Fruit fly (Drosophila melanogaster) whole organism, embryonic: ENCODE results near the gene bib.

Source experiments
- CG11456 ChIP-seq: fragments of 200-800 bp; sonication (Bioruptor generic); IDR thresholded peaks from 3 replicates; pipeline ENCODE4 v1.3.6; 2022; ENCODE audit warnings: missing biosample characterization, missing genetic modification characterization
- CG11696 ChIP-seq: fragments of 200-800 bp; sonication (Bioruptor generic); IDR thresholded peaks from 2 replicates; pipeline ENCODE4 v1.3.6; 2022; ENCODE audit warnings: missing biosample characterization, missing genetic modification characterization
- CG12104 ChIP-seq: fragments of 200-800 bp; sonication (Bioruptor generic); optimal IDR thresholded peaks from 3 replicates; lab custom pipeline; 2016; ENCODE audit warnings: missing biosample characterization, missing genetic modification characterization
- CG13296 ChIP-seq: fragments of 200-800 bp; sonication (Bioruptor generic); optimal IDR thresholded peaks from 3 replicates; lab custom pipeline; 2018; ENCODE audit warnings: missing biosample characterization, mild to moderate bottlenecking, missing genetic modification characterization
- CG13424 ChIP-seq: fragments of 200-800 bp; sonication (Bioruptor generic); optimal IDR thresholded peaks from 2 replicates; lab custom pipeline; 2019; ENCODE audit warnings: missing biosample characterization, mild to moderate bottlenecking, missing genetic modification characterization, moderate library complexity
- CG14014 ChIP-seq: fragments of 200-800 bp; sonication (Bioruptor generic); IDR thresholded peaks from 2 replicates; pipeline ENCODE4 v1.3.6; 2022; ENCODE audit warnings: missing biosample characterization, missing genetic modification characterization
- CG15479 ChIP-seq: fragments of 200-800 bp; sonication (Bioruptor generic); optimal IDR thresholded peaks from 3 replicates; lab custom pipeline; 2019; ENCODE audit warnings: missing biosample characterization, mild to moderate bottlenecking, missing genetic modification characterization, moderate library complexity
- CG15601 ChIP-seq: fragments of 200-800 bp; sonication (Bioruptor generic); optimal IDR thresholded peaks from 3 replicates; lab custom pipeline; 2019; ENCODE audit warnings: missing biosample characterization, mild to moderate bottlenecking, missing genetic modification characterization, moderate library complexity
- CG17359 ChIP-seq: fragments of 200-800 bp; sonication (Bioruptor generic); optimal IDR thresholded peaks from 3 replicates; lab custom pipeline; 2018; ENCODE audit warnings: missing biosample characterization, mild to moderate bottlenecking, missing genetic modification characterization, moderate library complexity
- CG18476 ChIP-seq: fragments of 200-800 bp; sonication (Bioruptor generic); optimal IDR thresholded peaks from 2 replicates; lab custom pipeline; 2016; ENCODE audit warnings: missing biosample characterization, mild to moderate bottlenecking, missing genetic modification characterization
- CG2202 ChIP-seq: fragments of 200-800 bp; sonication (Bioruptor generic); optimal IDR thresholded peaks from 2 replicates; lab custom pipeline; 2018; ENCODE audit warnings: missing biosample characterization, mild to moderate bottlenecking, missing genetic modification characterization
- CG32772 ChIP-seq: fragments of 200-800 bp; sonication (Bioruptor generic); IDR thresholded peaks from 2 replicates; pipeline ENCODE4 v1.3.6; 2022; ENCODE audit warnings: missing biosample characterization, missing genetic modification characterization
- CG34224 ChIP-seq: fragments of 200-800 bp; sonication (Bioruptor generic); IDR thresholded peaks from 3 replicates; pipeline ENCODE4 v1.3.6; 2022; ENCODE audit warnings: missing biosample characterization, missing genetic modification characterization; ENCODE audit not compliant: partially characterized antibody
- CG3838 ChIP-seq: fragments of 200-800 bp; sonication (Bioruptor generic); optimal IDR thresholded peaks from 3 replicates; lab custom pipeline; 2016; ENCODE audit warnings: missing biosample characterization, missing genetic modification characterization
- CG5180 ChIP-seq: fragments of 200-800 bp; sonication (Bioruptor generic); optimal IDR thresholded peaks from 3 replicates; lab custom pipeline; 2017; ENCODE audit warnings: missing biosample characterization, missing genetic modification characterization, mild to moderate bottlenecking, moderate library complexity, missing genetic modification reagents
- CG6654 ChIP-seq: fragments of 200-800 bp; sonication (Bioruptor generic); optimal IDR thresholded peaks from 2 replicates; lab custom pipeline; 2017; ENCODE audit warnings: missing biosample characterization, mild to moderate bottlenecking, missing genetic modification characterization
- CG7556 ChIP-seq: fragments of 200-800 bp; sonication (Bioruptor generic); optimal IDR thresholded peaks from 2 replicates; lab custom pipeline; 2017; ENCODE audit warnings: missing biosample characterization, mild to moderate bottlenecking, missing genetic modification characterization
- CG8281 ChIP-seq: fragments of 200-800 bp; sonication (Bioruptor generic); optimal IDR thresholded peaks from 2 replicates; lab custom pipeline; 2018; ENCODE audit warnings: missing biosample characterization, mild to moderate bottlenecking, missing genetic modification characterization, moderate library complexity
- CG8290 ChIP-seq, 3 experiments: fragments of 200-800 bp; sonication (Bioruptor generic); optimal IDR thresholded peaks; 2 replicates each; lab custom pipeline; 2016 to 2019; ENCODE audit warnings: missing biosample characterization in 3 of 3, missing genetic modification characterization in 3 of 3, mild to moderate bottlenecking in 2 of 3, moderate library complexity in 1 of 3
- CG8765 ChIP-seq: fragments of 200-800 bp; sonication (Bioruptor generic); IDR thresholded peaks from 2 replicates; pipeline ENCODE4 v1.3.6; 2022; ENCODE audit warnings: missing biosample characterization, missing genetic modification characterization
- CG8944 ChIP-seq: fragments of 200-800 bp; sonication (Bioruptor generic); optimal IDR thresholded peaks from 3 replicates; lab custom pipeline; 2016; ENCODE audit warnings: missing biosample characterization, missing genetic modification characterization
- CG9932 ChIP-seq: fragments of 200-800 bp; sonication (Bioruptor generic); IDR thresholded peaks from 2 replicates; pipeline ENCODE4 v1.3.6; 2022; ENCODE audit warnings: missing biosample characterization, missing genetic modification characterization
- CHES-1-like ChIP-seq: fragments of 200-800 bp; sonication (Bioruptor generic); optimal IDR thresholded peaks from 2 replicates; lab custom pipeline; 2016; ENCODE audit warnings: missing biosample characterization, missing genetic modification characterization
- D19A ChIP-seq: fragments of 200-800 bp; optimal IDR thresholded peaks from 3 replicates; lab custom pipeline; 2019; ENCODE audit warnings: missing biosample characterization, mild to moderate bottlenecking, missing genetic modification characterization, moderate library complexity
- Deaf1 ChIP-seq: fragments of 200-800 bp; optimal IDR thresholded peaks from 3 replicates; lab custom pipeline; 2019; ENCODE audit warnings: missing biosample characterization, mild to moderate bottlenecking, missing genetic modification characterization, moderate library complexity
- Dek ChIP-seq: fragments of 200-800 bp; sonication (Bioruptor generic); optimal IDR thresholded peaks from 3 replicates; lab custom pipeline; 2019; ENCODE audit warnings: missing biosample characterization, mild to moderate bottlenecking, missing genetic modification characterization, moderate library complexity
- Hmx ChIP-seq: fragments of 200-800 bp; sonication (Bioruptor generic); optimal IDR thresholded peaks from 2 replicates; lab custom pipeline; 2016; ENCODE audit warnings: missing biosample characterization, missing genetic modification characterization
- Hr3 ChIP-seq: fragments of 200-800 bp; sonication (Bioruptor generic); optimal IDR thresholded peaks from 3 replicates; lab custom pipeline; 2016; ENCODE audit warnings: missing biosample characterization, missing genetic modification characterization
- Lhr ChIP-seq: fragments of 200-800 bp; sonication (Bioruptor generic); optimal IDR thresholded peaks from 3 replicates; lab custom pipeline; 2017; ENCODE audit warnings: mild to moderate bottlenecking, missing biosample characterization, missing genetic modification reagents, missing genetic modification characterization
- NfI ChIP-seq: fragments of 200-800 bp; sonication (Bioruptor generic); optimal IDR thresholded peaks from 3 replicates; lab custom pipeline; 2018; ENCODE audit warnings: missing biosample characterization, mild to moderate bottlenecking, missing genetic modification characterization, moderate library complexity
- Opbp ChIP-seq: fragments of 200-800 bp; sonication (Bioruptor generic); IDR thresholded peaks from 3 replicates; pipeline ENCODE4 v1.3.6; 2022; ENCODE audit warnings: missing biosample characterization, missing genetic modification characterization; ENCODE audit not compliant: partially characterized antibody
- Optix ChIP-seq: fragments of 200-800 bp; sonication (Bioruptor generic); IDR thresholded peaks from 3 replicates; pipeline ENCODE4 v1.3.6; 2022; ENCODE audit warnings: missing biosample characterization, missing genetic modification characterization
- Ssrp ChIP-seq: fragments of 200-800 bp; sonication (Bioruptor generic); optimal IDR thresholded peaks from 2 replicates; lab custom pipeline; 2018; ENCODE audit warnings: missing biosample characterization, mild to moderate bottlenecking, missing genetic modification characterization, moderate library complexity
- TFAM ChIP-seq: fragments of 200-800 bp; sonication (Bioruptor generic); optimal IDR thresholded peaks from 2 replicates; lab custom pipeline; 2017; ENCODE audit warnings: missing biosample characterization, missing genetic modification characterization, inconsistent platforms
- croc ChIP-seq: fragments of 200-800 bp; sonication (Bioruptor generic); conservative IDR thresholded peaks from 3 replicates; pipeline ENCODE4 v1.3.6; 2022; ENCODE audit warnings: missing biosample characterization, missing genetic modification characterization
- crol ChIP-seq: fragments of 200-800 bp; sonication (Bioruptor generic); IDR thresholded peaks from 2 replicates; pipeline ENCODE4 v1.3.6; 2022; ENCODE audit warnings: missing biosample characterization, missing genetic modification characterization
- crp ChIP-seq, 2 experiments: fragments of 200-800 bp; sonication (Bioruptor generic); optimal IDR thresholded peaks; 2 replicates in 1 of 2; 3 replicates in 1 of 2; lab custom pipeline; 2017; ENCODE audit warnings: missing biosample characterization in 2 of 2, missing genetic modification characterization in 2 of 2, mild to moderate bottlenecking in 1 of 2, moderate library complexity in 1 of 2
- fd3F ChIP-seq: fragments of 200-800 bp; sonication (Bioruptor generic); optimal IDR thresholded peaks from 2 replicates; lab custom pipeline; 2018; ENCODE audit warnings: missing biosample characterization, mild to moderate bottlenecking, missing genetic modification characterization, moderate library complexity
- fd96Cb ChIP-seq: fragments of 200-800 bp; sonication (Bioruptor generic); optimal IDR thresholded peaks from 2 replicates; lab custom pipeline; 2018; ENCODE audit warnings: missing biosample characterization, mild to moderate bottlenecking, missing genetic modification characterization, moderate library complexity
- gsb-n ChIP-seq: fragments of 200-800 bp; sonication (Bioruptor generic); optimal IDR thresholded peaks from 3 replicates; lab custom pipeline; 2018; ENCODE audit warnings: missing biosample characterization, mild to moderate bottlenecking, missing genetic modification characterization
- kah ChIP-seq: fragments of 200-800 bp; sonication (Bioruptor generic); optimal IDR thresholded peaks from 2 replicates; lab custom pipeline; 2018; ENCODE audit warnings: missing biosample characterization, mild to moderate bottlenecking, missing genetic modification characterization
- kni ChIP-seq: fragments of 200-800 bp; sonication (Bioruptor generic); optimal IDR thresholded peaks from 3 replicates; lab custom pipeline; 2017; ENCODE audit warnings: mild to moderate bottlenecking, missing biosample characterization, missing genetic modification reagents, missing genetic modification characterization
- luna ChIP-seq: fragments of 200-800 bp; sonication (Bioruptor generic); optimal IDR thresholded peaks from 2 replicates; lab custom pipeline; 2016; ENCODE audit warnings: missing biosample characterization, missing genetic modification characterization
- onecut ChIP-seq: fragments of 200-800 bp; sonication (Bioruptor generic); IDR thresholded peaks from 2 replicates; pipeline ENCODE4 v1.3.6; 2022; ENCODE audit warnings: missing biosample characterization, missing genetic modification characterization
- prd ChIP-seq, 3 experiments: fragments of >200 bp in 2 of 3; fragments of 200-800 bp in 1 of 3; sonication (Bioruptor generic) in 1 of 3; optimal IDR thresholded peaks in 2 of 3; IDR thresholded peaks in 1 of 3; 2 replicates in 2 of 3; 3 replicates in 1 of 3; pipeline versions ENCODE4 v1.3.6 to Lab custom; 2017 to 2022; ENCODE audit warnings: missing biosample characterization in 1 of 3, missing genetic modification characterization in 1 of 3
- ranshi ChIP-seq: fragments of 200-800 bp; sonication (Bioruptor generic); IDR thresholded peaks from 2 replicates; pipeline ENCODE4 v1.3.6; 2022; ENCODE audit warnings: missing biosample characterization, missing genetic modification characterization
- tgo ChIP-seq: fragments of 200-800 bp; sonication (Bioruptor generic); IDR thresholded peaks from 3 replicates; pipeline ENCODE4 v1.3.6; 2022; ENCODE audit warnings: missing biosample characterization, missing genetic modification characterization
- tll ChIP-seq, 2 experiments: fragments of 200-800 bp in 1 of 2; fragments of >200 bp in 1 of 2; sonication (Bioruptor generic) in 1 of 2; optimal IDR thresholded peaks; 2 replicates each; lab custom pipeline; 2017 to 2019; ENCODE audit warnings: missing biosample characterization in 2 of 2, missing genetic modification characterization in 2 of 2, mild to moderate bottlenecking in 1 of 2, moderate library complexity in 1 of 2

Gene bib

dm6 chr2L:10003593-10003992 lies 19.1 kb downstream of the bib start, which contains the start of gene Ndf (continued):
- TF ChIP-seq Deaf1 (tag; lab: Kevin White, UChicago) = peak; percentile 23
- no peak for TF ChIP-seq prd (optimal IDR thresholded peaks at IDR 0.05; lab: Kevin White, UChicago)
- peak; percentile 69; the same call in 2 of the 3 replicates for TF ChIP-seq prd (GFP tag; IDR thresholded peaks at IDR 0.05; lab: Robert Waterston, UW)
- TF ChIP-seq crp (GFP tag; optimal IDR thresholded peaks at IDR 0.05; lab: Kevin White, UChicago) = peak in 1 of 2 experiments; percentile 16
- TF ChIP-seq D19A (tag; lab: Kevin White, UChicago) = peak; percentile 35
- no peak for TF ChIP-seq CG6654 (GFP tag; lab: Kevin White, UChicago)
- peak; percentile 71 for TF ChIP-seq CG34224 (GFP tag; lab: Robert Waterston, UW)
- TF ChIP-seq luna (GFP tag; lab: Kevin White, UChicago) = no peak
- peak; percentile 43 for TF ChIP-seq CG8290 (GFP tag; optimal IDR thresholded peaks at IDR 0.05; lab: Kevin White, UChicago)
- TF ChIP-seq CG8290 (tag; optimal IDR thresholded peaks at IDR 0.05; lab: Kevin White, UChicago) = peak; percentile 54 to 88
- TF ChIP-seq crol (GFP tag; lab: Robert Waterston, UW) = no peak
- no peak for TF ChIP-seq CG5180 (GFP tag; lab: Kevin White, UChicago)
- peak; percentile 72 for TF ChIP-seq CG14014 (GFP tag; lab: Robert Waterston, UW)
- peak; percentile 58 for TF ChIP-seq tgo (GFP tag; lab: Robert Waterston, UW)
- no peak for TF ChIP-seq CG8765 (GFP tag; lab: Robert Waterston, UW)
- TF ChIP-seq CG18476 (GFP tag; lab: Kevin White, UChicago) = peak; percentile 43
- TF ChIP-seq Dek (tag; lab: Kevin White, UChicago) = peak; percentile 53
- peak; percentile 65 for TF ChIP-seq Lhr
- TF ChIP-seq TFAM (GFP tag; lab: Kevin White, UChicago) = no peak
- peak; percentile 41 for TF ChIP-seq CG7556 (GFP tag; lab: Kevin White, UChicago)
- TF ChIP-seq CG13296 (GFP tag; lab: Kevin White, UChicago) = peak; percentile 61
- TF ChIP-seq CG8281 (tag; lab: Kevin White, UChicago) = no peak
- TF ChIP-seq CG2202 (tag; lab: Kevin White, UChicago) = no peak
- TF ChIP-seq CG32772 (GFP tag; lab: Robert Waterston, UW) = peak; percentile 68
- TF ChIP-seq CG8944 (GFP tag; lab: Kevin White, UChicago) = peak; percentile 38
- TF ChIP-seq Hr3 = peak; percentile 45
- TF ChIP-seq croc (GFP tag; lab: Robert Waterston, UW) = no peak
- peak; percentile 2 for TF ChIP-seq kni
- TF ChIP-seq CHES-1-like (GFP tag; lab: Kevin White, UChicago) = peak; percentile 56
- 0 out of 3 replicates have a peak, but pooled peaks have one; percentile 12 for TF ChIP-seq Optix
- TF ChIP-seq Ssrp (tag; lab: Kevin White, UChicago) = peak; percentile 26
- peak; percentile 63 for TF ChIP-seq CG13424 (tag; lab: Kevin White, UChicago)
- peak; percentile 50 for TF ChIP-seq fd3F (GFP tag; lab: Kevin White, UChicago)
- no peak for TF ChIP-seq CG15479 (GFP tag; lab: Kevin White, UChicago)
- TF ChIP-seq kah (GFP tag; lab: Kevin White, UChicago) = no peak
- TF ChIP-seq CG3838 (GFP tag; lab: Kevin White, UChicago) = no peak
- peak; percentile 70; the same call in 1 of the 2 replicates for TF ChIP-seq ranshi
- TF ChIP-seq onecut (GFP tag; lab: Robert Waterston, UW) = peak; percentile 72
- TF ChIP-seq Hmx (GFP tag; lab: Kevin White, UChicago) = no peak
- peak; percentile 78; the same call in 2 of the 3 replicates for TF ChIP-seq Opbp (GFP tag; lab: Robert Waterston, UW)
- TF ChIP-seq CG11696 (GFP tag; lab: Robert Waterston, UW) = 0 out of 2 replicates have a peak, but pooled peaks have one; percentile 30
- TF ChIP-seq NfI (GFP tag; lab: Kevin White, UChicago) = peak; percentile 77
- TF ChIP-seq CG15601 (tag; lab: Kevin White, UChicago) = peak; percentile 33
- TF ChIP-seq fd96Cb (tag; lab: Kevin White, UChicago) = peak; percentile 21
- no peak for TF ChIP-seq tll (GFP tag; optimal IDR thresholded peaks at IDR 0.05; lab: Kevin White, UChicago)
- TF ChIP-seq CG11456 (GFP tag; lab: Robert Waterston, UW) = peak; percentile 77; the same call in 2 of the 3 replicates
- TF ChIP-seq gsb-n (tag; lab: Kevin White, UChicago) = peak; percentile 71
- peak; percentile 51 for TF ChIP-seq CG12104 (GFP tag; lab: Kevin White, UChicago)
- TF ChIP-seq CG17359 (tag; lab: Kevin White, UChicago) = peak; percentile 63
- TF ChIP-seq CG9932 (GFP tag; lab: Robert Waterston, UW) = peak; percentile 87
